ENCODE assay signal across 2 fruit fly cellular contexts in the genomic region with DNA sequence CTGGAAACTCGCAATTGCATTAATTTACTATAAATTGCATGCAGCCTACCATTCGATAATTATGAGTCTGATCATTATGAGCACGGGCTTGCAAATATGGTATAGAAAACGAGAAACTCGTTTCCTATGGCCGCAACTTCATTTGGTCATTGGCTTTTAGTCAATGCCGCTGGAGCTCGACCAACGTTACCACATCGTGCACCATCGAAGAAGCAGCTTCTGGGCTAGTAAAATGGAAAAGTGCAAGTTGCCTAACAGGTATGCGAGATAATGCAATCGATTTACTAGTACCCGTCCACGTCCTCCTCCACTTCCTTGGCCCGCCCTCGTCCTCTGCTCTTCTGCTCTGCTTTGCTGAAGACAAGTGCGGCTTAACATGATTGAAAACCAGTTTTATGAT.
TF ChIP-seq lines count a peak whose summit lies in the region.

No protein-coding gene starts in this region.

TF ChIP-seq in whole organism, prepupa, 60 proteins besides CTCF, POLR2A, EP300 and RAD21:
- TF ChIP-seq achi (GFP tag; optimal IDR thresholded peaks at IDR 0.05; lab: Kevin White, UChicago) (no peak), CG3032 (tag; optimal IDR thresholded peaks at IDR 0.05; lab: Kevin White, UChicago) (no peak), Smox (GFP tag; optimal IDR thresholded peaks at IDR 0.05; lab: Kevin White, UChicago) (no peak), CG10669 (GFP tag; optimal IDR thresholded peaks at IDR 0.05; lab: Kevin White, UChicago) (no peak), svp (GFP tag; lab: Kevin White, UChicago) (no peak), Eip78C (GFP tag; lab: Kevin White, UChicago) (peak; percentile 50), CG6808 (GFP tag; optimal IDR thresholded peaks at IDR 0.05; lab: Kevin White, UChicago) (peak; percentile 5), Lpt (GFP tag; optimal IDR thresholded peaks at IDR 0.05; lab: Kevin White, UChicago) (peak; percentile 47), Eip93F (GFP tag; optimal IDR thresholded peaks at IDR 0.05; lab: Kevin White, UChicago) (no peak), CG8119 (GFP tag; IDR thresholded peaks at IDR 0.05; lab: Robert Waterston, UW) (no peak), CG6276 (GFP tag; optimal IDR thresholded peaks at IDR 0.05; lab: Kevin White, UChicago) (no peak), ss (GFP tag; optimal IDR thresholded peaks at IDR 0.05; lab: Kevin White, UChicago) (peak in 1 of 2 experiments; percentile 48), salr (GFP tag; optimal IDR thresholded peaks at IDR 0.05; lab: Kevin White, UChicago) (no peak), CG8319 (GFP tag; optimal IDR thresholded peaks at IDR 0.05; lab: Kevin White, UChicago) (no peak), CG31627 (GFP tag; optimal IDR thresholded peaks at IDR 0.05; lab: Kevin White, UChicago) (no peak)

TF ChIP-seq in whole organism, pupa, 21 proteins besides CTCF, POLR2A, EP300 and RAD21:
- peak; percentile 82 for TF ChIP-seq EcR (GFP tag; optimal IDR thresholded peaks at IDR 0.05; lab: Kevin White, UChicago)
- no peak for TF ChIP-seq gl (tag; optimal IDR thresholded peaks at IDR 0.05; lab: Kevin White, UChicago)
- TF ChIP-seq CG9948 (tag; optimal IDR thresholded peaks at IDR 0.05; lab: Kevin White, UChicago) = no peak
- no peak for TF ChIP-seq Pif1B (GFP tag; optimal IDR thresholded peaks at IDR 0.05; lab: Kevin White, UChicago)
- no peak for TF ChIP-seq CG15710 (tag; optimal IDR thresholded peaks at IDR 0.05; lab: Kevin White, UChicago)
- TF ChIP-seq CG34367 (tag; optimal IDR thresholded peaks at IDR 0.05; lab: Kevin White, UChicago) = no peak
- TF ChIP-seq CG12605 (GFP tag; IDR thresholded peaks at IDR 0.05; lab: Robert Waterston, UW) = no peak
- TF ChIP-seq CG10348 (GFP tag; IDR thresholded peaks at IDR 0.05; lab: Robert Waterston, UW) = 0 out of 2 replicates have a peak, but pooled peaks have one; percentile 10
- TF ChIP-seq CG4496 (GFP tag; IDR thresholded peaks at IDR 0.05; lab: Robert Waterston, UW) = 0 out of 3 replicates have a peak, but pooled peaks have one; percentile 31
- no peak for TF ChIP-seq fd96Ca (GFP tag; IDR thresholded peaks at IDR 0.05; lab: Robert Waterston, UW)
- no peak for TF ChIP-seq D1 (tag; optimal IDR thresholded peaks at IDR 0.05; lab: Kevin White, UChicago)
- TF ChIP-seq CG13204 (GFP tag; optimal IDR thresholded peaks at IDR 0.05; lab: Kevin White, UChicago) = no peak
- no peak for TF ChIP-seq rn (GFP tag; IDR thresholded peaks at IDR 0.05; lab: Robert Waterston, UW)
- no peak for TF ChIP-seq CG14655 (GFP tag; optimal IDR thresholded peaks at IDR 0.05; lab: Kevin White, UChicago)
- TF ChIP-seq CG8301 (tag; optimal IDR thresholded peaks at IDR 0.05; lab: Kevin White, UChicago) = peak; percentile 28
- no peak for TF ChIP-seq CG8159 (tag; optimal IDR thresholded peaks at IDR 0.05; lab: Kevin White, UChicago)
- no peak for TF ChIP-seq CG32121 (GFP tag; IDR thresholded peaks at IDR 0.05; lab: Robert Waterston, UW)
